Fruit fly (Drosophila melanogaster) whole organism, embryonic: ENCODE results near the gene Cap-D3.

Source experiments
- CG10979 ChIP-seq: fragments of 200-800 bp; sonication (Bioruptor generic); optimal IDR thresholded peaks from 2 replicates; lab custom pipeline; 2018; ENCODE audit warnings: missing biosample characterization, mild to moderate bottlenecking, missing genetic modification characterization, moderate library complexity
- CG1602 ChIP-seq: fragments of 200-800 bp; sonication (Bioruptor generic); optimal IDR thresholded peaks from 3 replicates; lab custom pipeline; 2016; ENCODE audit warnings: missing biosample characterization, missing genetic modification characterization
- CG3281 ChIP-seq: fragments of 200-800 bp; sonication (Bioruptor generic); optimal IDR thresholded peaks from 3 replicates; lab custom pipeline; 2017; ENCODE audit warnings: missing biosample characterization, mild to moderate bottlenecking, missing genetic modification characterization
- CG5245 ChIP-seq: fragments of 200-800 bp; sonication (Bioruptor generic); optimal IDR thresholded peaks from 3 replicates; lab custom pipeline; 2016; ENCODE audit warnings: missing biosample characterization, missing genetic modification characterization
- GATAe ChIP-seq: fragments of 200-800 bp; sonication (Bioruptor generic); conservative IDR thresholded peaks from 2 replicates; pipeline ENCODE4 v1.3.6; 2022; ENCODE audit warnings: missing biosample characterization, missing genetic modification characterization
- Hr78 ChIP-seq, 2 experiments: fragments of 200-800 bp in 1 of 2; fragments of >200 bp in 1 of 2; sonication (Bioruptor generic) in 1 of 2; optimal IDR thresholded peaks; 2 replicates each; lab custom pipeline; 2017 to 2019; ENCODE audit warnings: missing biosample characterization in 2 of 2, missing genetic modification characterization in 2 of 2, mild to moderate bottlenecking in 1 of 2, moderate library complexity in 1 of 2
- Med ChIP-seq: fragments of 200-800 bp; sonication (Bioruptor generic); peaks from one replicate; lab custom pipeline; 2016; ENCODE audit warnings: missing biosample characterization, missing genetic modification characterization, mild to moderate bottlenecking, inconsistent platforms, moderate library complexity
- Ssrp ChIP-seq: fragments of 200-800 bp; sonication (Bioruptor generic); optimal IDR thresholded peaks from 2 replicates; lab custom pipeline; 2018; ENCODE audit warnings: missing biosample characterization, mild to moderate bottlenecking, missing genetic modification characterization, moderate library complexity
- caup ChIP-seq: fragments of 200-800 bp; sonication (Bioruptor generic); optimal IDR thresholded peaks from 3 replicates; lab custom pipeline; 2017; ENCODE audit warnings: missing biosample characterization, mild to moderate bottlenecking, missing genetic modification characterization, moderate library complexity; ENCODE audit not compliant: severe bottlenecking
- h ChIP-seq: fragments of >200 bp; optimal IDR thresholded peaks from 2 replicates; lab custom pipeline; 2017
- repo ChIP-seq: fragments of 200-800 bp; sonication (Bioruptor generic); optimal IDR thresholded peaks from 2 replicates; lab custom pipeline; 2016; ENCODE audit warnings: missing biosample characterization, missing genetic modification characterization
- seq ChIP-seq: fragments of 200-800 bp; sonication (Bioruptor generic); IDR thresholded peaks from 2 replicates; pipeline ENCODE4 v1.3.6; 2022; ENCODE audit warnings: missing biosample characterization, missing genetic modification characterization
- slp2 ChIP-seq: fragments of 200-800 bp; sonication (Bioruptor generic); optimal IDR thresholded peaks from 2 replicates; lab custom pipeline; 2016; ENCODE audit warnings: missing biosample characterization, missing genetic modification characterization

dm6 chr2L:5505130-5505529, 20.6 kb upstream of the Cap-D3 start:
- TF ChIP-seq repo (GFP tag; lab: Kevin White, UChicago) (no peak), seq (GFP tag; lab: Robert Waterston, UW) (no peak), caup (no peak), GATAe (GFP tag; lab: Robert Waterston, UW) (no peak), CG3281 (GFP tag; lab: Kevin White, UChicago) (no peak), Med (GFP tag; lab: Kevin White, UChicago) (no peak), CG1602 (no peak), h (lab: Kevin White, UChicago) (no peak), CG5245 (GFP tag; lab: Kevin White, UChicago) (no peak), CG10979 (no peak), Ssrp (tag; lab: Kevin White, UChicago) (no peak), Hr78 (GFP tag; optimal IDR thresholded peaks at IDR 0.05; lab: Kevin White, UChicago) (no peak), slp2 (no peak)
